Worm (Caenorhabditis elegans): ENCODE results near the gene R02F11.9.

The R02F11.9 gene

DNA sequence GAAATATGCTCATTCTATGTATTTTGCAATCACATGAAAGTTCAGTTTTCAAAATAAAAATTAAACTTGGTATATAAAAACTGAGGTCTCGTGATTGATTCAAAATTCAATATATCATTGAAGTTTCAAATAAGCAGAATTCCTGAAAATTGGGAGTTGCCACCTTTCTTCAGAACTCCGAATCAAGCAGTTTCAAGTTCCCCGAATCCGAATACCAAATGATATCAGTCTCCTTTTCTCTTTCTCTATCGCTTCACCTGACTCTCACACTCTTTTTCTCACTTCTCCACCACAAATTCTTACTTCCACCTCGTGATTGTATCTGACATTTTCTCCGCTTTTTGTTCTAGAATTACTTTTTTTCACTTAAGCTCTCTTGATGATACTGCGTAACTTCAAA lies 7.0 kb downstream of the R02F11.9 start, which contains the start of gene R02F11.2:
TSS of gene R02F11.2 (plus strand) at position 292 of the 400 bp plus-strand sequence.
- TF ChIP-seq snpc-4 (tag; optimal IDR thresholded peaks at IDR 0.05) = no peak
- no peak for TF ChIP-seq ZK546.5 (tag; optimal IDR thresholded peaks at IDR 0.05)
- no peak for TF ChIP-seq gmeb-1 (tag; optimal IDR thresholded peaks at IDR 0.05)
- TF ChIP-seq ztf-4 (tag; optimal IDR thresholded peaks at IDR 0.05) = peak; percentile 43
- TF ChIP-seq sem-4 (tag; optimal IDR thresholded peaks at IDR 0.05) = no peak
- TF ChIP-seq C34F6.9 (tag; optimal IDR thresholded peaks at IDR 0.05) = peak; percentile 14
- TF ChIP-seq aly-2 (tag; optimal IDR thresholded peaks at IDR 0.05) = no peak
- no peak for TF ChIP-seq nhr-12 (tag; optimal IDR thresholded peaks at IDR 0.05)
- TF ChIP-seq ztf-11 (tag; optimal IDR thresholded peaks at IDR 0.05) = no peak
- TF ChIP-seq mbf-1 (tag; optimal IDR thresholded peaks at IDR 0.05) = no peak
- TF ChIP-seq nhr-21 (tag; optimal IDR thresholded peaks at IDR 0.05) = peak; percentile 36
- no peak for TF ChIP-seq nhr-129 (tag; optimal IDR thresholded peaks at IDR 0.05)
- TF ChIP-seq blmp-1 (tag; optimal IDR thresholded peaks at IDR 0.05; ENCODE audit: insufficient read depth) = no peak
- no peak for TF ChIP-seq unc-39 (tag; optimal IDR thresholded peaks at IDR 0.05)
- no peak for TF ChIP-seq lsy-2 (tag; optimal IDR thresholded peaks at IDR 0.05)
- TF ChIP-seq Y55F3AM.14 (GFP tag; optimal IDR thresholded peaks at IDR 0.05) = no peak

DNA sequence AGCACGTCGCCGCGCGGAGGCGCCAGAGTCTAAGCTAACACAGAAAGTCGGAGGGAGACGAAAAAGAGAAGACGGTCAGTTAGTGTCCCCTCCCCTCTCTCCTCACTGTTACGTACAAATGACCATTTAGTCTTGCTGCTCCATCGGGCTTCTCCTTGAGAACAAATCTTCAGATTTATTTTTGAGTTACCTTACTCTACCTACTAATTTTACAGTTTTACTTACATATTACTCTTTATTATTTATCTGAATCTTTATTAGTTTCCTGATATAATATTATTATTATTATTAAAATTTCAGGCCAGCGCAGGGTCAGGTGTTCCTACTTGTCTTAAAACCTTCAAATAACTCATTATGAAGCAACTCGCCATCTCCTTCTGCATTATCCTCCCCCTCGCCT lies 13.5 kb downstream of the R02F11.9 start, which contains the start of gene R02F11.1:
TSS of gene R02F11.1 (plus strand) at position 301 of the 400 bp plus-strand sequence.
- TF ChIP-seq elt-3 (tag; optimal IDR thresholded peaks at IDR 0.05) = no peak
- no peak for TF ChIP-seq nhr-77 (tag; optimal IDR thresholded peaks at IDR 0.05)
- TF ChIP-seq alr-1 (tag; optimal IDR thresholded peaks at IDR 0.05) = no peak
- TF ChIP-seq snpc-4 (tag; optimal IDR thresholded peaks at IDR 0.05) = no peak
- no peak for TF ChIP-seq unc-39 (tag; optimal IDR thresholded peaks at IDR 0.05)
- TF ChIP-seq nhr-6 (tag; optimal IDR thresholded peaks at IDR 0.05) = no peak
- TF ChIP-seq aly-2 (tag; optimal IDR thresholded peaks at IDR 0.05) = no peak
- TF ChIP-seq mab-5 (tag; optimal IDR thresholded peaks at IDR 0.05) = no peak
- TF ChIP-seq gmeb-1 (tag; optimal IDR thresholded peaks at IDR 0.05) = no peak
- TF ChIP-seq nhr-21 (tag; optimal IDR thresholded peaks at IDR 0.05) = no peak

DNA sequence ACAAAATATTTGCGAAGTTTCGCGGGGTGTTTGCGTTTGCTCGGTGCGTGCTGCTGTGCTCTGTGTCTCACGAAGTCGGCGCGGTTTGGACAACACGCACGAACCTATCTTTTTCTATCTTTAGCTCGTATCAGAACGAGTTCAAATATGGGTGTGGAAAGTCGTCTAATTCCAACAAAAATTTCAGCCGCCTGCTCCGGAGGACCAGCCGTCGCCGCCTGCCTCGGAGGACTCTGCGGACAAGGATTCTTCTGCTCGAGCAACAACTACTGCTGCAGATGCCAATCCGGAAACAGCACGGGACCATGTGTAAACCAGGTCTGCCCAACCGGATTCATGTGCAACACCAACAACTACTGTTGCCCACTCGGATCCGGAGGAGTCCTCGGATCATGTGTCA lies 14.7 kb downstream of the R02F11.9 start:
- TF ChIP-seq sma-9 (GFP tag; optimal IDR thresholded peaks at IDR 0.05) (no peak), sma-9 (tag; optimal IDR thresholded peaks at IDR 0.05) (no peak), ama-1 (optimal IDR thresholded peaks at IDR 0.05) (no peak), R02D3.7 (tag; optimal IDR thresholded peaks at IDR 0.05) (no peak), nhr-237 (tag; optimal IDR thresholded peaks at IDR 0.05) (no peak), lin-11 (tag; optimal IDR thresholded peaks at IDR 0.05) (no peak), lin-13 (GFP tag; optimal IDR thresholded peaks at IDR 0.05) (no peak)

ce11 chrV:4805847-4806246 lies 18.6 kb downstream of the R02F11.9 start, which contains the start of gene R02F11.3:
R02F11.3 (minus strand) TSS chrV:4805947.
- TF ChIP-seq ZK546.5 (tag; optimal IDR thresholded peaks at IDR 0.05) = no peak
- TF ChIP-seq mbf-1 (tag; optimal IDR thresholded peaks at IDR 0.05) = no peak
- TF ChIP-seq sem-4 (tag; optimal IDR thresholded peaks at IDR 0.05) = no peak
- TF ChIP-seq unc-55 (GFP tag; optimal IDR thresholded peaks at IDR 0.05) = no peak
- TF ChIP-seq lin-13 (GFP tag; optimal IDR thresholded peaks at IDR 0.05) = no peak
- no peak for TF ChIP-seq nhr-77 (tag; optimal IDR thresholded peaks at IDR 0.05)
- TF ChIP-seq skn-1 (tag; optimal IDR thresholded peaks at IDR 0.05) = no peak
- TF ChIP-seq snpc-4 (tag; optimal IDR thresholded peaks at IDR 0.05) = no peak
- no peak for TF ChIP-seq nhr-10 (tag; optimal IDR thresholded peaks at IDR 0.05)
- no peak for TF ChIP-seq nhr-6 (tag; optimal IDR thresholded peaks at IDR 0.05)
- TF ChIP-seq lin-39 (tag; optimal IDR thresholded peaks at IDR 0.05) = no peak
- TF ChIP-seq nhr-21 (tag; optimal IDR thresholded peaks at IDR 0.05) = no peak
- no peak for TF ChIP-seq ztf-11 (tag; optimal IDR thresholded peaks at IDR 0.05)
- TF ChIP-seq F13H6.1 (tag; optimal IDR thresholded peaks at IDR 0.05) = no peak
- TF ChIP-seq lsy-2 (tag; optimal IDR thresholded peaks at IDR 0.05) = no peak
- TF ChIP-seq ceh-16 (tag; optimal IDR thresholded peaks at IDR 0.05) = no peak
- no peak for TF ChIP-seq aly-2 (tag; optimal IDR thresholded peaks at IDR 0.05)

DNA sequence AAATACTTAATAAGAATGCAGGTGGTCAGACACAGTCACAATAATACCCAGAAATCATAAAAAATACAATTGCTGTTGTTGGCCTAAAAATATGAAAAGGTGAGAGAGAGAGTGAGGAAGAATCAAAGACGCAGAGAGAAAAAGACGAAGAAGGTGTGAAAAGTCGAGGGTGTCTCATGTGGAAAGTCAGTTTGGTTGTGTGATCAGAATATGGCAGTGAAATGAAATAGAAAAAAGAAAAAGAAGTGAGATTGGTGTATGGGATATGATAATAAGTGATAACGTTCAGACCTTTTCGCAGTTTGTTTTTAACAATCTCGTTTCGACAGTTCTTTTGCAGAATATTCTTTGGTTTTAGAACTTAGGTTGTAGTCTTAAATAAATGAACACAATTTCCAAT lies 19.6 kb downstream of the R02F11.9 start:
- TF ChIP-seq nhr-11 (tag; optimal IDR thresholded peaks at IDR 0.05) = no peak
- TF ChIP-seq nhr-25 (tag; optimal IDR thresholded peaks at IDR 0.05) = no peak
- TF ChIP-seq lsy-2 (tag; optimal IDR thresholded peaks at IDR 0.05) = no peak
- TF ChIP-seq unc-39 (tag; optimal IDR thresholded peaks at IDR 0.05) = no peak
- peak; percentile 22 for TF ChIP-seq ztf-4 (tag; optimal IDR thresholded peaks at IDR 0.05)
- TF ChIP-seq gmeb-1 (tag; optimal IDR thresholded peaks at IDR 0.05) = no peak
- TF ChIP-seq elt-1 (tag; optimal IDR thresholded peaks at IDR 0.05) = no peak
- no peak for TF ChIP-seq crh-2 (tag; optimal IDR thresholded peaks at IDR 0.05)
- TF ChIP-seq blmp-1 (tag; optimal IDR thresholded peaks at IDR 0.05; ENCODE audit: insufficient read depth) = peak; percentile 1
